Worm (Caenorhabditis elegans): ENCODE results near the gene M60.6.

M60.6 gene

DNA sequence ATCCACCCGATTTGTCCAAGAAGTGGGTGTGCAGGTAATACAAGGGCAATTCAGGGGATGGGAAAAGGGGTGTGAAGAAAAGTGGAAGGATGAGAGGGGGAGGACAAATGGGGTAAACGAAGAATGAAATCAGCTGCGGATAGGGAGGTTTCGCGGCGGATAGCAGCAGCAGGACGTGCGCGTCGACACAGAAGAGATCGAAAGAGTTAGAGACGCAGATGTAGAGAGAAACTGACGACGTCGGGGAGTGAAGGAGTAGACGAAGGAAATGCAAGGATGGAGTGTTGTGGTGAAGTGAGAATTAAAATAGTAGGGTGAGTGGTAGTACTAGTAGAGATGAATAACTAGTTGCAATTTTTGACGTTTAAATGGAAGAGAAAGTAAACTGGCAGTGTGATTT lies at the start of gene M60.6:
TSS of gene M60.6 (minus strand) at position 166 of the 400 bp plus-strand sequence.
- TF ChIP-seq flh-1 (GFP tag; optimal IDR thresholded peaks at IDR 0.05) (no peak), sem-2 (GFP tag; optimal IDR thresholded peaks at IDR 0.05) (no peak), mls-2 (tag; optimal IDR thresholded peaks at IDR 0.05) (no peak), unc-62 (GFP tag; optimal IDR thresholded peaks at IDR 0.05) (no peak), ces-1 (GFP tag; optimal IDR thresholded peaks at IDR 0.05) (peak; percentile 57), ham-2 (GFP tag; optimal IDR thresholded peaks at IDR 0.05) (peak; percentile 49)

- TF ChIP-seq lin-13 (tag; optimal IDR thresholded peaks at IDR 0.05), result no peak
- TF ChIP-seq pha-4 (tag; optimal IDR thresholded peaks at IDR 0.05), result no peak
- no peak for TF ChIP-seq nhr-2 (tag; optimal IDR thresholded peaks at IDR 0.05)
- no peak for TF ChIP-seq cnd-1 (tag; optimal IDR thresholded peaks at IDR 0.05)
- no peak for TF ChIP-seq mab-5 (tag; optimal IDR thresholded peaks at IDR 0.05)
- TF ChIP-seq tbx-8 (GFP tag; optimal IDR thresholded peaks at IDR 0.05), result no peak
- no peak for TF ChIP-seq flh-1 (GFP tag; optimal IDR thresholded peaks at IDR 0.05)
- TF ChIP-seq mep-1 (tag; optimal IDR thresholded peaks at IDR 0.05), result no peak
- no peak for TF ChIP-seq ceh-83 (GFP tag; optimal IDR thresholded peaks at IDR 0.05)
Observed at ce11 chrX:8299554-8299953, 47.3 kb upstream of the M60.6 start, which contains the start of gene ced-13. TSS of gene ced-13 (minus strand) at chrX:8299654.

ce11 chrX:8297333-8297732 lies 45.1 kb upstream of the M60.6 start:
- TF ChIP-seq ceh-39 (tag; optimal IDR thresholded peaks at IDR 0.05) (no peak), nhr-12 (tag; optimal IDR thresholded peaks at IDR 0.05) (no peak), drap-1 (GFP tag; optimal IDR thresholded peaks at IDR 0.05) (no peak), ceh-83 (GFP tag; optimal IDR thresholded peaks at IDR 0.05) (no peak), nhr-28 (tag; optimal IDR thresholded peaks at IDR 0.05) (no peak), lsy-2 (tag; optimal IDR thresholded peaks at IDR 0.05) (no peak), nhr-76 (tag; optimal IDR thresholded peaks at IDR 0.05) (no peak), ztf-11 (tag; optimal IDR thresholded peaks at IDR 0.05) (no peak), M03D4.4 (tag; optimal IDR thresholded peaks at IDR 0.05) (no peak), pha-4 (tag; optimal IDR thresholded peaks at IDR 0.05) (no peak), zip-8 (tag; optimal IDR thresholded peaks at IDR 0.05) (no peak)

DNA sequence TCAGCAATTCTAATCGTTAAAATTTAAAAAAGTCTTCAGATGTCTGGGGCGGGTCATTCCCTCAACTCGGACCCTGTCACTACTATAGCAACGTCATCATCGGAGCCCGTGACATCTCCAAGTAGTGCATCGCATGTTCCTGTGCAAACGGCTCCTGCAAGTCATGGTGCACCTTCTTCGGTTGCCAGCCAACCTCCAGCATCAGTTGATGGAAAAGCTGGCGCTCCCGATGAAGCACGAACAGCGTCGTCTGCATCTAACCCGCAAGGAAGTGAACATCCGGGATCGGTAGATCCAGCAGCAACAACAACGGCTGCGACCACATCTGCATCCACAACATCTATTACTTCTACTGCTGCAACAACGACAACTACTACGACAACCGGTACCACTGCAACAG lies 42.3 kb upstream of the M60.6 start, which contains the start of gene R09F10.3:
TSS of gene R09F10.3 (plus strand) at position 40 of the 400 bp plus-strand sequence.
- TF ChIP-seq unc-62 (GFP tag; optimal IDR thresholded peaks at IDR 0.05) (no peak), flh-1 (GFP tag; optimal IDR thresholded peaks at IDR 0.05) (no peak), nhr-76 (tag; optimal IDR thresholded peaks at IDR 0.05) (no peak), M03D4.4 (tag; optimal IDR thresholded peaks at IDR 0.05) (no peak), lsy-2 (tag; optimal IDR thresholded peaks at IDR 0.05) (no peak)

DNA sequence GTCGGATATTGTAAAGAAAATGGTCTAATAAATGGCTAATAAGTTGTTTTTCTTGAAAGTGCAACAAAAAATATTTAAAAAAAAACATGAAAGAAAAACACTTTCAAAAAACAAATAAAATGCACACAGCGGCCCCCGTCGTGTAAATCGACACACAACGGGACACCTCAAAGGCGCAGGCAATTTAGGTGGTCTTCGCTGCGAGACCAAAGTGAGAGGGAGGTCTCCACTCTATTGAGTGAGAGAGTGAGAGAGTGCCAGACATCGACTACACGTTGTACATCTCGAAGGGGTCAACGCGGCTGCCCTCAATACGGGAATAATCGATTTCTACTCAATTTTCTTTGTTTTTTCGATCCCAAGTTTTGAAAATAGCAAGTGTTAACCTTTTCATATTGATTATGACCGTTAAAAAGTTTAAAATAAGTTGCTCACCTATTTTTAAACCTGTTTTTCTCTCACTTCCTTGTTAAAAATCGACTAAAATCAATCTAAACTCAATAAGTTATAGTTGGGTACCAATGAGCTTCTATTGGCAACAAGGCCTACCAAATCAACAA lies 34.6 kb upstream of the M60.6 start, which contains the start of gene sec-16A.2:
TSS of gene sec-16A.2 (plus strand) at position 510 of the 560 bp plus-strand sequence.
- no peak for TF ChIP-seq flh-1 (GFP tag; optimal IDR thresholded peaks at IDR 0.05)
- TF ChIP-seq ceh-83 (GFP tag; optimal IDR thresholded peaks at IDR 0.05), result no peak
- no peak for TF ChIP-seq nhr-12 (tag; optimal IDR thresholded peaks at IDR 0.05)
- no peak for TF ChIP-seq sem-2 (GFP tag; optimal IDR thresholded peaks at IDR 0.05)
- no peak for TF ChIP-seq elt-3 (tag; optimal IDR thresholded peaks at IDR 0.05)
- no peak for TF ChIP-seq lin-32 (GFP tag; optimal IDR thresholded peaks at IDR 0.05)
- TF ChIP-seq mab-5 (tag; optimal IDR thresholded peaks at IDR 0.05), result no peak
- peak; percentile 59 for TF ChIP-seq drap-1 (GFP tag; optimal IDR thresholded peaks at IDR 0.05)
- TF ChIP-seq hlh-1 (tag; optimal IDR thresholded peaks at IDR 0.05), result peak; percentile 43
- peak; percentile 69 for TF ChIP-seq nhr-237 (tag; optimal IDR thresholded peaks at IDR 0.05)
- no peak for TF ChIP-seq zip-8 (tag; optimal IDR thresholded peaks at IDR 0.05)
- TF ChIP-seq ham-2 (GFP tag; optimal IDR thresholded peaks at IDR 0.05), result no peak
- no peak for TF ChIP-seq nhr-28 (tag; optimal IDR thresholded peaks at IDR 0.05)
- no peak for TF ChIP-seq ztf-11 (tag; optimal IDR thresholded peaks at IDR 0.05)
- TF ChIP-seq tbx-8 (GFP tag; optimal IDR thresholded peaks at IDR 0.05), result no peak
- TF ChIP-seq ces-1 (GFP tag; optimal IDR thresholded peaks at IDR 0.05), result no peak
- no peak for TF ChIP-seq blmp-1 (tag; optimal IDR thresholded peaks at IDR 0.05)
- TF ChIP-seq snpc-4 (tag; optimal IDR thresholded peaks at IDR 0.05), result no peak
- peak; percentile 88 for TF ChIP-seq unc-120 (tag; optimal IDR thresholded peaks at IDR 0.05; ENCODE audit: poor library complexity, severe bottlenecking)
- peak; percentile 23 for TF ChIP-seq mls-2 (tag; optimal IDR thresholded peaks at IDR 0.05)
- no peak for TF ChIP-seq elt-1 (tag; optimal IDR thresholded peaks at IDR 0.05; ENCODE audit: borderline replicate concordance, insufficient read depth)
- TF ChIP-seq unc-39 (tag; optimal IDR thresholded peaks at IDR 0.05), result no peak
- no peak for TF ChIP-seq ceh-43 (GFP tag; optimal IDR thresholded peaks at IDR 0.05)
- no peak for TF ChIP-seq nhr-2 (tag; optimal IDR thresholded peaks at IDR 0.05)
- peak; percentile 48 for TF ChIP-seq lsy-2 (tag; optimal IDR thresholded peaks at IDR 0.05)
- TF ChIP-seq cnd-1 (tag; optimal IDR thresholded peaks at IDR 0.05), result peak; percentile 17
- no peak for TF ChIP-seq M03D4.4 (tag; optimal IDR thresholded peaks at IDR 0.05)
- peak; percentile 9 for TF ChIP-seq lin-13 (tag; optimal IDR thresholded peaks at IDR 0.05)
- TF ChIP-seq pha-4 (tag; optimal IDR thresholded peaks at IDR 0.05), result peak; percentile 59
- peak; percentile 68 for TF ChIP-seq ceh-39 (tag; optimal IDR thresholded peaks at IDR 0.05)
- peak; percentile 92 for TF ChIP-seq mep-1 (tag; optimal IDR thresholded peaks at IDR 0.05)
- TF ChIP-seq nhr-76 (tag; optimal IDR thresholded peaks at IDR 0.05), result no peak
- TF ChIP-seq sptf-1 (tag; optimal IDR thresholded peaks at IDR 0.05), result peak; percentile 33

Data from whole organism, mixed stage, embryonic.